Fruit fly (Drosophila melanogaster) whole organism, adult: Measurements from ENCODE around the gene Cks85A.

Experiments used
- CG12768 ChIP-seq: fragments of 200-800 bp; sonication (Bioruptor generic); optimal IDR thresholded peaks from 2 replicates; lab custom pipeline; 2017; ENCODE audit warnings: missing biosample characterization, missing genetic modification characterization, mild to moderate bottlenecking, moderate library complexity, missing genetic modification reagents
- CG7045 ChIP-seq: fragments of 200-800 bp; sonication (Bioruptor generic); optimal IDR thresholded peaks from 2 replicates; lab custom pipeline; 2017; ENCODE audit warnings: missing biosample characterization, mild to moderate bottlenecking, missing genetic modification characterization
- Mnt ChIP-seq: fragments of 200-800 bp; sonication (Bioruptor generic); optimal IDR thresholded peaks from 2 replicates; lab custom pipeline; 2016; ENCODE audit warnings: missing biosample characterization, mild to moderate bottlenecking, missing genetic modification characterization
- bab1 ChIP-seq: fragments of 200-800 bp; sonication (Bioruptor generic); optimal IDR thresholded peaks from 3 replicates; lab custom pipeline; 2019; ENCODE audit warnings: missing biosample characterization, mild to moderate bottlenecking, missing genetic modification characterization, moderate library complexity
- cnc ChIP-seq, 2 experiments: fragments of >200 bp; optimal IDR thresholded peaks; 2 replicates each; lab custom pipeline; 2017
- ovo ChIP-seq: fragments of 200-800 bp; sonication (Bioruptor generic); optimal IDR thresholded peaks from 2 replicates; lab custom pipeline; 2016; ENCODE audit warnings: missing biosample characterization, missing genetic modification characterization

DNA sequence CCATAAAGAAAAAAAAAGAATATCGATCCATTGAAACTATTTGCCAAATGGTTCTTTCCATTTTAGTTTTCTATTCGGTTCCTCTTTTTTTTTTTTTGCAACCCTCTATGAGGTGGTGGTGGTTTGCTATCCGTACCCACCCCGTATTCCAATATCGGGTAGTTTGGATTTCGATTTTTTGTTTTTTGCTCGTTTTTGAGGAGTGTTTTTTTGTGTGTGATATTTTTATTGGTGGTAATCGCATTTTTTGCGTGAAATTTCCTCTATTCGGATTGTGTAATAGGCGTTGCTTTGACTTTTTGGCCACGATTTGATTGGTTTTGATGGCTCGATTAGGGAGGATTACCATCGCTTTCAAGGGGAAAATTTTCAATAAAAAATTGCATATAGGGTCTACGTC, 31.8 kb downstream of the Cks85A start:
- TF ChIP-seq bab1 (GFP tag; lab: Kevin White, UChicago) (no peak), cnc (optimal IDR thresholded peaks at IDR 0.05; lab: Kevin White, UChicago) (no peak), CG12768 (GFP tag; lab: Kevin White, UChicago) (no peak), ovo (no peak), Mnt (no peak), CG7045 (GFP tag; lab: Kevin White, UChicago) (no peak)
